Fruit fly (Drosophila melanogaster) whole organism, wandering third instar larva: ENCODE data around the gene CG43732.

Experiments used
- Hr78 ChIP-seq: fragments of >200 bp; optimal IDR thresholded peaks from 2 replicates; lab custom pipeline; 2017; ENCODE audit warnings: missing biosample characterization, missing genetic modification characterization
- Vsx2 ChIP-seq: fragments of 200-300, 225-300 bp; sonication (Bioruptor generic); optimal IDR thresholded peaks from 2 replicates; lab custom pipeline; 2018; ENCODE audit warnings: missing biosample characterization, missing genetic modification characterization; ENCODE audit not compliant: partially characterized antibody
- lola ChIP-seq: fragments of >200 bp; optimal IDR thresholded peaks from 2 replicates; lab custom pipeline; 2017; ENCODE audit warnings: missing biosample characterization, missing genetic modification characterization
- psq ChIP-seq: fragments of 200-800 bp; sonication (Bioruptor generic); optimal IDR thresholded peaks from 3 replicates; lab custom pipeline; 2017; ENCODE audit warnings: missing biosample characterization, mild to moderate bottlenecking, missing genetic modification characterization, moderate library complexity
- tai ChIP-seq: sonication (Bioruptor generic); optimal IDR thresholded peaks from 2 replicates; lab custom pipeline; 2016; ENCODE audit warnings: missing biosample characterization, missing genetic modification characterization
- usp ChIP-seq: fragments of >200 bp; optimal IDR thresholded peaks from 2 replicates; lab custom pipeline; 2017; ENCODE audit warnings: missing biosample characterization, missing genetic modification characterization

- peak; percentile 5 for TF ChIP-seq psq (GFP tag; lab: Kevin White, UChicago)
- TF ChIP-seq usp, result no peak
- no peak for TF ChIP-seq Hr78 (GFP tag; lab: Kevin White, UChicago)
- no peak for TF ChIP-seq lola
- no peak for TF ChIP-seq Vsx2 (GFP tag; lab: Kevin White, UChicago)
- TF ChIP-seq tai (GFP tag; lab: Kevin White, UChicago), result no peak
These were observed 33.2 kb upstream of the CG43732 start for dm6 chr3R:18916715-18917253.
